Worm (Caenorhabditis elegans) whole organism, L4 larva: Measurements from ENCODE around the gene srw-95.

ENCODE experiments used
- D1046.2 ChIP-seq: fragments of 200-800 bp; sonication (Bioruptor generic); IDR thresholded peaks from 2 replicates; pipeline ENCODE4 v1.3.6; 2022; ENCODE audit warnings: missing genetic modification characterization, missing compliant biosample characterization
- F49E8.2 ChIP-seq: sonication (generic microtip); optimal IDR thresholded peaks from 2 replicates; lab custom pipeline; 2016; ENCODE audit warnings: missing compliant biosample characterization, mild to moderate bottlenecking, missing genetic modification characterization, borderline replicate concordance
- T26A8.4 ChIP-seq: fragments of 200-800 bp; sonication (Bioruptor generic); IDR thresholded peaks from 2 replicates; pipeline ENCODE4 v1.3.6; 2022; ENCODE audit warnings: missing genetic modification characterization, missing compliant biosample characterization
- Y105C5A.15 ChIP-seq: fragments of 200-800 bp; sonication (Bioruptor generic); IDR thresholded peaks from 2 replicates; pipeline ENCODE4 v1.3.6; 2022; ENCODE audit warnings: missing genetic modification characterization, missing compliant biosample characterization
- ZK546.5 ChIP-seq, 2 experiments: sonication (generic microtip); optimal IDR thresholded peaks; 2 replicates each; lab custom pipeline; 2017; ENCODE audit warnings: missing biosample characterization in 2 of 2, missing genetic modification characterization in 2 of 2
- aly-2 ChIP-seq: sonication (generic microtip); optimal IDR thresholded peaks from 2 replicates; lab custom pipeline; 2018; ENCODE audit warnings: missing biosample characterization, missing genetic modification characterization
- ama-1 ChIP-seq: fragments of 150-350 bp; optimal IDR thresholded peaks from 2 replicates; lab custom pipeline; 2014; ENCODE audit warnings: inconsistent platforms, mixed read lengths
- ceh-62 ChIP-seq: sonication (generic microtip); optimal IDR thresholded peaks from 2 replicates; lab custom pipeline; 2017; ENCODE audit warnings: missing biosample characterization, missing genetic modification characterization
- ces-1 ChIP-seq: fragments of 150-350 bp; sonication (generic microtip); optimal IDR thresholded peaks from 4 replicates; lab custom pipeline; 2014; ENCODE audit warnings: missing biosample characterization, missing genetic modification reagents, missing genetic modification characterization
- daf-12 ChIP-seq: fragments of 150-350 bp; optimal IDR thresholded peaks from 2 replicates; lab custom pipeline; 2014; ENCODE audit warnings: missing biosample characterization, missing genetic modification reagents, missing genetic modification characterization
- daf-8 ChIP-seq: fragments of 200-800 bp; sonication (Bioruptor generic); IDR thresholded peaks from 2 replicates; pipeline ENCODE4 v1.3.6; 2022; ENCODE audit warnings: missing genetic modification characterization, missing compliant biosample characterization
- dmd-6 ChIP-seq: fragments of 200-800 bp; sonication (Bioruptor generic); IDR thresholded peaks from 2 replicates; pipeline ENCODE4 v1.3.6; 2022; ENCODE audit warnings: missing genetic modification reagents, missing genetic modification characterization, missing compliant biosample characterization
- dve-1 ChIP-seq: sonication (generic microtip); optimal IDR thresholded peaks from 2 replicates; lab custom pipeline; 2017; ENCODE audit warnings: antibody characterized with exemption, mild to moderate bottlenecking, missing genetic modification characterization, missing compliant biosample characterization; ENCODE audit not compliant: insufficient read depth
- egl-27 ChIP-seq: sonication (generic microtip); optimal IDR thresholded peaks from 3 replicates; lab custom pipeline; 2017; ENCODE audit warnings: missing biosample characterization, missing genetic modification reagents, missing genetic modification characterization
- fos-1 ChIP-seq: fragments of 150-350 bp; optimal IDR thresholded peaks from 2 replicates; lab custom pipeline; 2014; ENCODE audit warnings: missing biosample characterization, missing genetic modification characterization
- hlh-11 ChIP-seq: fragments of 200-800 bp; sonication (Bioruptor generic); optimal IDR thresholded peaks from 2 replicates; lab custom pipeline; 2018; ENCODE audit warnings: mild to moderate bottlenecking, missing genetic modification characterization, missing compliant biosample characterization
- hmg-1.1 ChIP-seq: fragments of 200-800 bp; sonication (Bioruptor generic); IDR thresholded peaks from 2 replicates; pipeline ENCODE4 v1.3.6; 2022; ENCODE audit warnings: missing genetic modification reagents, missing genetic modification characterization, missing compliant biosample characterization
- jun-1 ChIP-seq: fragments of 150-350 bp; optimal IDR thresholded peaks from 2 replicates; lab custom pipeline; 2014; ENCODE audit warnings: missing biosample characterization, missing genetic modification reagents, missing genetic modification characterization
- lin-38 ChIP-seq: fragments of 200-800 bp; sonication (Bioruptor generic); IDR thresholded peaks from 2 replicates; pipeline ENCODE4 v1.3.6; 2022; ENCODE audit warnings: missing genetic modification reagents, missing genetic modification characterization, missing compliant biosample characterization
- lin-39 ChIP-seq: fragments of 150-350 bp; optimal IDR thresholded peaks from 2 replicates; lab custom pipeline; 2014; ENCODE audit warnings: missing biosample characterization, missing genetic modification reagents, missing genetic modification characterization
- lsy-2 ChIP-seq, 2 experiments: fragments of 150-350 bp in 1 of 2; sonication (generic microtip) in 1 of 2; optimal IDR thresholded peaks; 2 replicates each; lab custom pipeline; 2014 to 2017; ENCODE audit warnings: missing biosample characterization in 2 of 2, missing genetic modification characterization in 2 of 2
- madf-5 ChIP-seq, 2 experiments: fragments of 200-800 bp; sonication (Bioruptor generic); IDR thresholded peaks; 2 replicates each; pipeline ENCODE4 v1.3.6; 2022; ENCODE audit warnings: missing compliant biosample characterization in 2 of 2, missing genetic modification characterization in 2 of 2
- madf-9 ChIP-seq: fragments of 200-800 bp; sonication (Bioruptor generic); conservative IDR thresholded peaks from 2 replicates; pipeline ENCODE4 v1.3.6; 2022; ENCODE audit warnings: missing genetic modification reagents, missing genetic modification characterization, missing compliant biosample characterization
- mdt-29 ChIP-seq: fragments of 200-800 bp; sonication (Bioruptor generic); IDR thresholded peaks from 2 replicates; pipeline ENCODE4 v1.3.6; 2022; ENCODE audit warnings: missing genetic modification reagents, missing genetic modification characterization, missing compliant biosample characterization
- nhr-11 ChIP-seq: fragments of 150-350 bp; optimal IDR thresholded peaks from 2 replicates; lab custom pipeline; 2014; ENCODE audit warnings: missing biosample characterization, missing genetic modification characterization
- nhr-111 ChIP-seq: fragments of 200-800 bp; sonication (Bioruptor generic); optimal IDR thresholded peaks from 2 replicates; lab custom pipeline; 2018; ENCODE audit warnings: mild to moderate bottlenecking, missing genetic modification characterization, missing compliant biosample characterization
- nhr-76 ChIP-seq: fragments of 150-350 bp; optimal IDR thresholded peaks from 2 replicates; lab custom pipeline; 2014; ENCODE audit warnings: missing biosample characterization, missing genetic modification characterization
- nhr-77 ChIP-seq: fragments of 150-350 bp; optimal IDR thresholded peaks from 2 replicates; lab custom pipeline; 2014; ENCODE audit warnings: missing biosample characterization, missing genetic modification characterization
- pqm-1 ChIP-seq: sonication (generic microtip); optimal IDR thresholded peaks from 2 replicates; lab custom pipeline; 2017; ENCODE audit warnings: missing biosample characterization, missing genetic modification characterization
- sdz-12 ChIP-seq: fragments of 200-800 bp; sonication (Bioruptor generic); optimal IDR thresholded peaks from 2 replicates; lab custom pipeline; 2018; ENCODE audit warnings: mild to moderate bottlenecking, missing genetic modification characterization, missing compliant biosample characterization
- set-16 ChIP-seq: fragments of 200-800 bp; sonication (Bioruptor generic); IDR thresholded peaks from 2 replicates; pipeline ENCODE4 v1.3.6; 2022; ENCODE audit warnings: missing genetic modification reagents, missing genetic modification characterization, missing compliant biosample characterization
- snpc-1.2 ChIP-seq: fragments of 200-800 bp; sonication (Bioruptor generic); IDR thresholded peaks from 2 replicates; pipeline ENCODE4 v1.3.6; 2022; ENCODE audit warnings: missing genetic modification reagents, missing genetic modification characterization, missing compliant biosample characterization
- spr-1 ChIP-seq: sonication (generic microtip); optimal IDR thresholded peaks from 2 replicates; lab custom pipeline; 2016; ENCODE audit warnings: mild to moderate bottlenecking, missing genetic modification characterization, missing compliant biosample characterization
- tra-1 ChIP-seq: fragments of 200-800 bp; sonication (Bioruptor generic); IDR thresholded peaks from 2 replicates; pipeline ENCODE4 v1.3.6; 2022; ENCODE audit warnings: missing genetic modification reagents, missing genetic modification characterization, missing compliant biosample characterization
- unc-62 ChIP-seq, 3 experiments: fragments of 150-350 bp in 1 of 3; sonication (generic microtip); optimal IDR thresholded peaks in 2 of 3; peaks in 1 of 3; 1 replicate in 1 of 3; 2 replicates in 2 of 3; lab custom pipeline; 2014 to 2017; ENCODE audit warnings: missing biosample characterization in 3 of 3, missing genetic modification characterization in 3 of 3, missing genetic modification reagents in 3 of 3, missing genotype in 1 of 3
- zfp-2 ChIP-seq: sonication (generic microtip); optimal IDR thresholded peaks from 2 replicates; lab custom pipeline; 2016; ENCODE audit warnings: mild to moderate bottlenecking, missing genetic modification characterization, missing compliant biosample characterization
- zip-2 ChIP-seq: fragments of 150-350 bp; optimal IDR thresholded peaks from 2 replicates; lab custom pipeline; 2014; ENCODE audit warnings: missing biosample characterization, missing genetic modification characterization

Gene srw-95

ce11 chrIV:4811863-4812262, at the start of gene srw-95:
srw-95 (plus strand) TSS chrIV:4812075.
- TF ChIP-seq snpc-1.2 (GFP tag; lab: Robert Waterston, UW) (peak; percentile 85; the same call in 1 of the 2 replicates), spr-1 (tag; lab: Kevin White, UChicago) (no peak), hlh-11 (tag; lab: Kevin White, UChicago) (no peak), mdt-29 (GFP tag; lab: Robert Waterston, UW) (no peak), zip-2 (tag; lab: Kevin White, UChicago) (no peak), nhr-11 (tag; lab: Kevin White, UChicago) (no peak), nhr-77 (tag; lab: Kevin White, UChicago) (no peak), zfp-2 (tag; lab: Kevin White, UChicago) (no peak), dve-1 (tag; lab: Kevin White, UChicago) (no peak), daf-12 (tag; lab: Kevin White, UChicago) (no peak), Y105C5A.15 (peak; percentile 57; the same call in 1 of the 2 replicates), lsy-2 (tag; optimal IDR thresholded peaks at IDR 0.05; lab: Kevin White, UChicago) (peak in 1 of 2 experiments; percentile 3), unc-62 (GFP tag; optimal IDR thresholded peaks at IDR 0.05 in 1 of 2; lab: Kevin White, UChicago) (peak in 1 of 2 experiments; percentile 36), unc-62 (tag; optimal IDR thresholded peaks at IDR 0.05; lab: Kevin White, UChicago) (no peak), lin-38 (GFP tag; lab: Robert Waterston, UW) (peak; percentile 60), T26A8.4 (GFP tag; lab: Robert Waterston, UW) (peak; percentile 18; the same call in 1 of the 2 replicates), lin-39 (tag; lab: Kevin White, UChicago) (no peak), pqm-1 (tag; lab: Kevin White, UChicago) (no peak), nhr-111 (GFP tag; lab: Kevin White, UChicago) (no peak), D1046.2 (GFP tag; lab: Robert Waterston, UW) (no peak), tra-1 (GFP tag; lab: Robert Waterston, UW) (no peak), F49E8.2 (tag; lab: Kevin White, UChicago) (peak; percentile 22), nhr-76 (no peak), sdz-12 (GFP tag; lab: Kevin White, UChicago) (no peak)

ce11 chrIV:4762990-4763545, 48.8 kb upstream of the srw-95 start:
- peak; percentile 83 for TF ChIP-seq lin-38 (GFP tag; lab: Robert Waterston, UW)
- 0 out of 2 replicates have a peak, but pooled peaks have one; percentile 34 for TF ChIP-seq snpc-1.2 (GFP tag; lab: Robert Waterston, UW)
- TF ChIP-seq, all 104 proteins: peak for 2; not testable (repeated sequence) for 102

- TF ChIP-seq jun-1 (tag; lab: Kevin White, UChicago) (no peak), ama-1 (lab: Kevin White, UChicago) (no peak), madf-9 (GFP tag; lab: Robert Waterston, UW) (no peak), fos-1 (tag; lab: Kevin White, UChicago) (no peak), aly-2 (tag; lab: Kevin White, UChicago) (no peak), ces-1 (GFP tag; lab: Kevin White, UChicago) (no peak), hmg-1.1 (no peak), dmd-6 (GFP tag; lab: Robert Waterston, UW) (no peak), ceh-62 (tag; lab: Kevin White, UChicago) (no peak), Y105C5A.15 (no peak), daf-8 (GFP tag; lab: Robert Waterston, UW) (no peak), ZK546.5 (tag; optimal IDR thresholded peaks at IDR 0.05; lab: Kevin White, UChicago) (no peak), egl-27 (tag; lab: Kevin White, UChicago) (no peak), madf-5 (GFP tag; IDR thresholded peaks at IDR 0.05; lab: Robert Waterston, UW) (no peak), set-16 (no peak)
Observed at ce11 chrIV:4763844-4764243, 48.0 kb upstream of the srw-95 start, which contains the start of gene Y17G9B.2. Y17G9B.2 (plus strand) TSS chrIV:4764144.
